Fruit fly (Drosophila melanogaster): ENCODE results near the gene CG32808.
A peak's percentile ranks its signal among the peaks of the same experiment; 100 is the strongest.

CG32808 gene

dm6 chrX:1517618-1518017 is 48.0 kb upstream of the CG32808 start (continued):
- peak; percentile 10 to 32 for TF ChIP-seq Hr51 (GFP tag; optimal IDR thresholded peaks at IDR 0.05)
- peak; percentile 41; the same call in 1 of the 2 replicates for TF ChIP-seq CG14014 (GFP tag; IDR thresholded peaks at IDR 0.05)
- TF ChIP-seq slbo (GFP tag; IDR thresholded peaks at IDR 0.05): peak; percentile 62; the same call in 1 of the 2 replicates
- no peak for TF ChIP-seq CkIIα-i1 (GFP tag; IDR thresholded peaks at IDR 0.05)
- TF ChIP-seq CG34376 (GFP tag; optimal IDR thresholded peaks at IDR 0.05): peak; percentile 55
- TF ChIP-seq so (GFP tag; IDR thresholded peaks at IDR 0.05): no peak
- peak; percentile 97 for TF ChIP-seq pros (GFP tag; optimal IDR thresholded peaks at IDR 0.05)
- TF ChIP-seq ato (GFP tag; IDR thresholded peaks at IDR 0.05; ENCODE audit: partially characterized antibody): peak; percentile 73
- peak; percentile 88 for TF ChIP-seq unc-4 (GFP tag; IDR thresholded peaks at IDR 0.05; ENCODE audit: partially characterized antibody)
- peak; percentile 33 for TF ChIP-seq Xbp1 (GFP tag; optimal IDR thresholded peaks at IDR 0.05)
- TF ChIP-seq CG16863 (GFP tag; optimal IDR thresholded peaks at IDR 0.05): peak; percentile 38
- peak; percentile 8 for TF ChIP-seq Sry-β (GFP tag; optimal IDR thresholded peaks at IDR 0.05)
- peak; percentile 3 for TF ChIP-seq CG4282 (GFP tag; optimal IDR thresholded peaks at IDR 0.05)
- peak; percentile 64 for TF ChIP-seq lilli (GFP tag; optimal IDR thresholded peaks at IDR 0.05)
- no peak for TF ChIP-seq bowl (GFP tag; IDR thresholded peaks at IDR 0.05)
- peak; percentile 97 for TF ChIP-seq Dll (GFP tag; IDR thresholded peaks at IDR 0.05; ENCODE audit: partially characterized antibody)
- TF ChIP-seq Nf-YA (GFP tag; IDR thresholded peaks at IDR 0.05): peak; percentile 28; the same call in 1 of the 2 replicates
- TF ChIP-seq schlank (tag; optimal IDR thresholded peaks at IDR 0.05): no peak
- peak; percentile 43 for TF ChIP-seq CG2712 (tag; optimal IDR thresholded peaks at IDR 0.05)
- TF ChIP-seq aop (GFP tag; IDR thresholded peaks at IDR 0.05): no peak
- TF ChIP-seq Opbp (GFP tag; IDR thresholded peaks at IDR 0.05; ENCODE audit: partially characterized antibody): peak; percentile 93; the same call in 2 of the 3 replicates
- TF ChIP-seq Ets65A (GFP tag): peak; percentile 86
- no peak for TF ChIP-seq CG17359 (tag; optimal IDR thresholded peaks at IDR 0.05)
- no peak for TF ChIP-seq CG4404 (GFP tag; IDR thresholded peaks at IDR 0.05)
- TF ChIP-seq Six4 (GFP tag; optimal IDR thresholded peaks at IDR 0.05): peak; percentile 34
- TF ChIP-seq bcd (GFP tag; optimal IDR thresholded peaks at IDR 0.05): no peak
- TF ChIP-seq sob (GFP tag; IDR thresholded peaks at IDR 0.05): peak; percentile 75
- no peak for TF ChIP-seq usp (GFP tag; optimal IDR thresholded peaks at IDR 0.05)
- no peak for TF ChIP-seq B-H1 (GFP tag; IDR thresholded peaks at IDR 0.05)
- no peak for TF ChIP-seq CG1792 (GFP tag; optimal IDR thresholded peaks at IDR 0.05)
- TF ChIP-seq CG13624 (GFP tag; optimal IDR thresholded peaks at IDR 0.05): peak; percentile 35
- TF ChIP-seq CG42726 (GFP tag; IDR thresholded peaks at IDR 0.05; ENCODE audit: partially characterized antibody): peak; percentile 83
- TF ChIP-seq row (GFP tag; IDR thresholded peaks at IDR 0.05): peak; percentile 92
- TF ChIP-seq gt (GFP tag; IDR thresholded peaks at IDR 0.05): no peak
- TF ChIP-seq Dek (tag; optimal IDR thresholded peaks at IDR 0.05): peak; percentile 44
- TF ChIP-seq az2 (GFP tag; optimal IDR thresholded peaks at IDR 0.05): peak; percentile 34
- TF ChIP-seq CG11695 (GFP tag; IDR thresholded peaks at IDR 0.05): 0 out of 3 replicates have a peak, but pooled peaks have one; percentile 15
- TF ChIP-seq stc (GFP tag; IDR thresholded peaks at IDR 0.05): 0 out of 2 replicates have a peak, but pooled peaks have one; percentile 7
- TF ChIP-seq CG10959 (GFP tag; IDR thresholded peaks at IDR 0.05): no peak
- TF ChIP-seq CG3163 (GFP tag; optimal IDR thresholded peaks at IDR 0.05): no peak
- TF ChIP-seq eyg (GFP tag; optimal IDR thresholded peaks at IDR 0.05): peak; percentile 30
- no peak for TF ChIP-seq dimm (GFP tag; IDR thresholded peaks at IDR 0.05)
- peak; percentile 90 for TF ChIP-seq amos (GFP tag; IDR thresholded peaks at IDR 0.05; ENCODE audit: partially characterized antibody)
- TF ChIP-seq rib (GFP tag; IDR thresholded peaks at IDR 0.05): no peak
- peak; percentile 24 for TF ChIP-seq PHDP (tag; optimal IDR thresholded peaks at IDR 0.05)
- TF ChIP-seq CG6765 (GFP tag; optimal IDR thresholded peaks at IDR 0.05): no peak
- peak; percentile 43 for TF ChIP-seq CG12659 (GFP tag; optimal IDR thresholded peaks at IDR 0.05)
- TF ChIP-seq ham (GFP tag; IDR thresholded peaks at IDR 0.05): no peak
- peak; percentile 12 for TF ChIP-seq CG8290 (GFP tag; optimal IDR thresholded peaks at IDR 0.05)
- TF ChIP-seq CG8290 (tag; optimal IDR thresholded peaks at IDR 0.05): peak in 1 of 2 experiments; percentile 78
- TF ChIP-seq CG6683 (GFP tag; optimal IDR thresholded peaks at IDR 0.05): no peak
- no peak for TF ChIP-seq CG9876 (GFP tag; optimal IDR thresholded peaks at IDR 0.05)
